Worm (Caenorhabditis elegans): ENCODE results near the gene F13A7.12.

The F13A7.12 gene

DNA sequence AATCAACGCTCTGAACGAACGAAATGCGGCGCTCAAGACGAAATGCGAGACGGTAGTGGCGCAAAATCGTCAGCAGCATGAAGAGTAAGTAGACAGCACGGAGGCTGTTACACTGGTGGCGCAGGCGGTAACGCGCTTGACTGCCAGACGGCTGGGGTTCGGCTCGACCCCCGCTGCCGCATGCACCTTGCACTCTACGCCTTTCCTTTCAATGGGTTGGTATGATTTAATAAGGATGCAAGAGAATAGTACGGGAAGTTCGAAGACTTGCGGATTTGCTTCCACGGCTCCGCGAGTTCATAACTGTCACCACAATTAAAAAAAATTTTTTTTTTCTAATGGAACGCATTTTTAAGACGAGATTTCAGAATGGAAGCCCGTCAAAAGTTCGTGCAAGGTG is 25.8 kb upstream of the F13A7.12 start (continued):
- TF ChIP-seq Y55F3AM.14 (GFP tag; optimal IDR thresholded peaks at IDR 0.05): peak; percentile 70
- TF ChIP-seq elt-1 (tag; optimal IDR thresholded peaks at IDR 0.05): no peak
- no peak for TF ChIP-seq nhr-77 (tag; optimal IDR thresholded peaks at IDR 0.05)
- TF ChIP-seq ztf-4 (tag; optimal IDR thresholded peaks at IDR 0.05): no peak
- no peak for TF ChIP-seq dmd-4 (tag; optimal IDR thresholded peaks at IDR 0.05)
- TF ChIP-seq mdl-1 (tag; optimal IDR thresholded peaks at IDR 0.05): no peak
- no peak for TF ChIP-seq nhr-237 (tag; optimal IDR thresholded peaks at IDR 0.05)
- TF ChIP-seq nhr-10 (tag; optimal IDR thresholded peaks at IDR 0.05): no peak
- no peak for TF ChIP-seq ZK546.5 (tag; optimal IDR thresholded peaks at IDR 0.05)
- peak; percentile 6 for TF ChIP-seq lin-11 (tag; optimal IDR thresholded peaks at IDR 0.05)
- TF ChIP-seq nhr-129 (tag; optimal IDR thresholded peaks at IDR 0.05): peak; percentile 90
- no peak for TF ChIP-seq R02D3.7 (tag; optimal IDR thresholded peaks at IDR 0.05)
- TF ChIP-seq sem-4 (tag; optimal IDR thresholded peaks at IDR 0.05): no peak
- no peak for TF ChIP-seq nhr-23 (tag; optimal IDR thresholded peaks at IDR 0.05)
- TF ChIP-seq blmp-1 (tag; optimal IDR thresholded peaks at IDR 0.05; ENCODE audit: insufficient read depth): peak; percentile 19
- TF ChIP-seq nhr-21 (tag; optimal IDR thresholded peaks at IDR 0.05): peak; percentile 54

DNA sequence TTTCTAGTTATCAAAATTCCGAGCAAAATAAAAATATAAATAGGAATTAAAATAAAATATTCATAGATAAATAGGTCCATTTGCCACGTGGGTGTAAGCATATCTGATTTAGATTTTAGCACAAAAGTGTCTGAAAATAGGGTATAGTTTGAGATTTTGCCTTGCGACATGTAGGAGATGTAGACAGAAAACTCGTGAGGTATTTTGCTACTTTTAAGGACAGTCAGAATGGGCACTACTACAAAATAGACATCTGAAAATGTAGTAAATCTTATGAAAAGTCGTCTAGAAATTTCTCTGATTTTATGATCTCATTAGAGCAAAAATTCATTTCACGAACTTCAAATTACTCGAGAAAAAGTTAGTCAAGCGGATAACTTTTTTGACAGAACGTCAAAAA is 21.2 kb upstream of the F13A7.12 start, which contains the start of gene srv-34:
TSS of gene srv-34 (minus strand) at position 101 of the 400 bp plus-strand sequence.
- no peak for TF ChIP-seq unc-55 (GFP tag; optimal IDR thresholded peaks at IDR 0.05)
- no peak for TF ChIP-seq mbf-1 (tag; optimal IDR thresholded peaks at IDR 0.05)
- TF ChIP-seq C34F6.9 (tag; optimal IDR thresholded peaks at IDR 0.05): no peak
- no peak for TF ChIP-seq crh-2 (tag; optimal IDR thresholded peaks at IDR 0.05)
- TF ChIP-seq ceh-16 (tag; optimal IDR thresholded peaks at IDR 0.05): no peak

DNA sequence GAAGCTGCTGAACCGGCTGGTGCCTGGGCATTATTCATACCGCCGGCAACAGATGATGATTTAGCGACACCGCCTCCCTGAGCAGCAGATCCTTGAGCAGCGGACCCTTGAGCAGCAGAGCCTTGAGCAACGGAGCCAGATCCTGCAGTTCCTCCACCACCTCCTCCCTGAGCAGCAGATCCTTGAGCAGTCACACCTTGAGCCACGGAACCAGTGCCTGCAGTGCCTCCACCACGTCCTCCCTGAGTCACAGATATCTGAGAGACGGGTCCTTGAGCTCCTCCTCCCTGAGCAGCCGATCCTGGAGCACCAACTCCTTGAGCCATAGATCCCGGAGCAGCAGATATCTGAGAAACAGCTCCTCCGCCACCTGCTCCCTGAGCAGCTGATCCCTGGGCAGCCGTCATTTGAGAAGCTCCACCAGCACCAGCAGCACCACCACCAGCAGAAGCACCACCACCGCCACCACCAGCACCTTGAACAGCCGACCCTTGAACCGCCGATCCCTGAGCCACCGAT is 19.4 kb upstream of the F13A7.12 start:
- no peak for TF ChIP-seq ztf-1 (GFP tag; conservative IDR thresholded peaks at IDR 0.05)
- TF ChIP-seq unc-62 (GFP tag; optimal IDR thresholded peaks at IDR 0.05): no peak
- no peak for TF ChIP-seq ztf-11 (tag; optimal IDR thresholded peaks at IDR 0.05)
- TF ChIP-seq fos-1 (tag; optimal IDR thresholded peaks at IDR 0.05): no peak
- no peak for TF ChIP-seq C34F6.9 (tag; optimal IDR thresholded peaks at IDR 0.05)
- no peak for TF ChIP-seq nhr-21 (tag; optimal IDR thresholded peaks at IDR 0.05)
- no peak for TF ChIP-seq ZK546.5 (tag; optimal IDR thresholded peaks at IDR 0.05)
- TF ChIP-seq gmeb-1 (tag; optimal IDR thresholded peaks at IDR 0.05): no peak
- TF ChIP-seq Y55F3AM.14 (GFP tag; optimal IDR thresholded peaks at IDR 0.05): no peak

DNA sequence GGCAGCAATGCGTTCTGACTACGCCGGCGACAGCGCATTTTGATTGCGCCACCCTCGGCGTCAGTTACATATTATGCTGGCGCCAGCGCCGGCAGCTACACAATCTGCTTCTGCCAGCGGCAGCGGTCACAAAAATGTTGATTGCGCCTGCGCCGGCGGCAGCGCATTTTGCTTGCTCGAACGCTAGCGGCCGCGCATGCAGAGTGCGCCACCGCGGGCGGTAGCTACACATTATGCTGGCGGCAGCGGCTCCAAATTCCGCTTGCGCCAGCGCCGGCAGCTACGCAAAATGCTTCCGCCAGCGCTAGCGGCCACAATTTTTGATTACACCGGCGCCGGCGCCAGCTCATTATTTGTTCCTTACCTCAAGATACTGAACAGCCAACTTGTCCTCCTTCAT is 18.7 kb upstream of the F13A7.12 start:
- no peak for TF ChIP-seq C34F6.9 (tag; optimal IDR thresholded peaks at IDR 0.05)
- TF ChIP-seq ceh-82 (tag; optimal IDR thresholded peaks at IDR 0.05): no peak
- TF ChIP-seq mab-5 (tag; optimal IDR thresholded peaks at IDR 0.05): no peak
- no peak for TF ChIP-seq crh-2 (tag; optimal IDR thresholded peaks at IDR 0.05)
- TF ChIP-seq nhr-10 (tag; optimal IDR thresholded peaks at IDR 0.05): no peak
- no peak for TF ChIP-seq unc-39 (tag; optimal IDR thresholded peaks at IDR 0.05)
- no peak for TF ChIP-seq elt-3 (tag; optimal IDR thresholded peaks at IDR 0.05)
- TF ChIP-seq ama-1 (optimal IDR thresholded peaks at IDR 0.05): no peak
- TF ChIP-seq sem-4 (tag; optimal IDR thresholded peaks at IDR 0.05): no peak
- TF ChIP-seq fos-1 (tag; optimal IDR thresholded peaks at IDR 0.05): no peak
- no peak for TF ChIP-seq R02D3.7 (tag; optimal IDR thresholded peaks at IDR 0.05)
- no peak for TF ChIP-seq lin-11 (tag; optimal IDR thresholded peaks at IDR 0.05)
- TF ChIP-seq nhr-129 (tag; optimal IDR thresholded peaks at IDR 0.05): no peak
- TF ChIP-seq nhr-25 (tag; optimal IDR thresholded peaks at IDR 0.05): no peak
- TF ChIP-seq skn-1 (tag; optimal IDR thresholded peaks at IDR 0.05): no peak
- TF ChIP-seq nhr-21 (tag; optimal IDR thresholded peaks at IDR 0.05): no peak
- no peak for TF ChIP-seq ztf-4 (tag; optimal IDR thresholded peaks at IDR 0.05)
- TF ChIP-seq nhr-6 (tag; optimal IDR thresholded peaks at IDR 0.05): no peak

DNA sequence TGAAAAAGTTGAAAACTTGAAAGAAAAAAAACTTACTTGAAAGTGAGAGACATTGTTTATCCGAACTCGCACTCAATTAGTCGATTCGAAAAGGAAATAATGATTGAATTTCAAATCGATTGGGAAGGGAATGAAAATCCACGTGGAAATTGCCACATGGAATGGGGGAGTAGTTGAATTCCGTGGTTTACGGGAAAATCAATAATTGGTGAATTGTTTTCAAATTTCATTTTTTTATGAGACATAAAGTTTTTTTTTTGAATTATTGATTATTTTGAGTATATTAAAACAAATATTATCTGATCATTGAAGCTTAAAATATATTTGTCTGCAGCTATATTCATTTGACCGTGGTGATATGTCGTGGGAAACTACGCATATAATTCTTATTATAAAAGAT is 18.0 kb upstream of the F13A7.12 start, which contains the start of gene F13A7.1:
TSS of gene F13A7.1 (minus strand) at position 101 of the 400 bp plus-strand sequence.
- no peak for TF ChIP-seq fos-1 (tag; optimal IDR thresholded peaks at IDR 0.05)
- TF ChIP-seq blmp-1 (tag; optimal IDR thresholded peaks at IDR 0.05; ENCODE audit: insufficient read depth): no peak

Measured in whole organism, L2 larva.